Worm (Caenorhabditis elegans) whole organism, L3 larva: Measurements from ENCODE around the gene cal-7.

Source experiments
- R02D3.7 ChIP-seq: fragments of 150-350 bp; optimal IDR thresholded peaks from 2 replicates; lab custom pipeline; 2014; ENCODE audit warnings: missing biosample characterization, missing genetic modification characterization
- ZK546.5 ChIP-seq: sonication (generic microtip); optimal IDR thresholded peaks from 2 replicates; lab custom pipeline; 2017; ENCODE audit warnings: missing biosample characterization, missing genetic modification characterization
- aly-2 ChIP-seq: fragments of 150-350 bp; optimal IDR thresholded peaks from 2 replicates; lab custom pipeline; 2014; ENCODE audit warnings: missing biosample characterization, missing genetic modification characterization
- ama-1 ChIP-seq: fragments of 150-350 bp; optimal IDR thresholded peaks from 2 replicates; lab custom pipeline; 2018
- ceh-16 ChIP-seq: sonication (generic microtip); optimal IDR thresholded peaks from 2 replicates; lab custom pipeline; 2017; ENCODE audit warnings: missing biosample characterization, missing genetic modification characterization
- ceh-28 ChIP-seq: fragments of 150-350 bp; optimal IDR thresholded peaks from 2 replicates; lab custom pipeline; 2014; ENCODE audit warnings: missing biosample characterization, missing genetic modification reagents, missing genetic modification characterization
- ceh-82 ChIP-seq: fragments of 150-350 bp; optimal IDR thresholded peaks from 2 replicates; lab custom pipeline; 2014; ENCODE audit warnings: missing biosample characterization, missing genetic modification characterization
- ceh-9 ChIP-seq: sonication (generic microtip); optimal IDR thresholded peaks from 2 replicates; lab custom pipeline; 2018; ENCODE audit warnings: missing biosample characterization, missing genetic modification characterization
- daf-12 ChIP-seq: fragments of 150-350 bp; optimal IDR thresholded peaks from 2 replicates; lab custom pipeline; 2014; ENCODE audit warnings: missing biosample characterization, missing genetic modification reagents, missing genetic modification characterization
- egl-27 ChIP-seq: sonication (generic microtip); optimal IDR thresholded peaks from 4 replicates; lab custom pipeline; 2017; ENCODE audit warnings: missing biosample characterization, missing genetic modification reagents, missing genetic modification characterization
- egl-5 ChIP-seq: fragments of 150-350 bp; optimal IDR thresholded peaks from 2 replicates; lab custom pipeline; 2017; ENCODE audit warnings: missing biosample characterization, missing genetic modification reagents, missing genetic modification characterization, inconsistent platforms
- elt-1 ChIP-seq: fragments of 150-350 bp; optimal IDR thresholded peaks from 2 replicates; lab custom pipeline; 2014; ENCODE audit warnings: missing biosample characterization, missing genetic modification characterization
- elt-2 ChIP-seq: sonication (generic microtip); optimal IDR thresholded peaks from 2 replicates; lab custom pipeline; 2016; ENCODE audit warnings: missing genetic modification reagents, mild to moderate bottlenecking, missing genetic modification characterization, missing compliant biosample characterization
- elt-3 ChIP-seq, 3 experiments: fragments of 150-350 bp in 1 of 3; sonication (generic microtip) in 2 of 3; optimal IDR thresholded peaks; 2 replicates in 2 of 3; 4 replicates in 1 of 3; lab custom pipeline; 2014 to 2017; ENCODE audit warnings: missing biosample characterization in 3 of 3, missing genetic modification characterization in 3 of 3
- eor-1 ChIP-seq, 2 experiments: fragments of 150-350 bp; optimal IDR thresholded peaks; 2 replicates each; lab custom pipeline; 2014 to 2018; ENCODE audit warnings: missing biosample characterization in 2 of 2, missing genetic modification characterization in 2 of 2
- fkh-10 ChIP-seq: sonication (generic microtip); optimal IDR thresholded peaks from 2 replicates; lab custom pipeline; 2017; ENCODE audit warnings: missing biosample characterization, missing genetic modification reagents, missing genetic modification characterization
- fkh-2 ChIP-seq: fragments of 150-350 bp; optimal IDR thresholded peaks from 2 replicates; lab custom pipeline; 2014; ENCODE audit warnings: missing biosample characterization, missing genetic modification reagents, missing genetic modification characterization
- fos-1 ChIP-seq: fragments of 150-350 bp; optimal IDR thresholded peaks from 2 replicates; lab custom pipeline; 2014; ENCODE audit warnings: missing biosample characterization, missing genetic modification characterization
- hmg-11 ChIP-seq: sonication (generic microtip); optimal IDR thresholded peaks from 2 replicates; lab custom pipeline; 2016; ENCODE audit warnings: missing genetic modification characterization, missing compliant biosample characterization
- jun-1 ChIP-seq: fragments of 150-350 bp; optimal IDR thresholded peaks from 2 replicates; lab custom pipeline; 2014; ENCODE audit warnings: missing biosample characterization, missing genetic modification reagents, missing genetic modification characterization
- lin-15B ChIP-seq: fragments of 150-350 bp; optimal IDR thresholded peaks from 2 replicates; lab custom pipeline; 2014; ENCODE audit warnings: missing biosample characterization, missing genetic modification characterization
- lin-39 ChIP-seq: fragments of 150-350 bp; optimal IDR thresholded peaks from 2 replicates; lab custom pipeline; 2018; ENCODE audit warnings: missing biosample characterization, missing genetic modification reagents, missing genetic modification characterization
- lsy-12 ChIP-seq: sonication (generic microtip); optimal IDR thresholded peaks from 2 replicates; lab custom pipeline; 2016; ENCODE audit warnings: mild to moderate bottlenecking, missing genetic modification characterization, missing compliant biosample characterization
- mdl-1 ChIP-seq: fragments of 150-350 bp; optimal IDR thresholded peaks from 2 replicates; lab custom pipeline; 2014; ENCODE audit warnings: missing biosample characterization, missing genetic modification characterization
- mml-1 ChIP-seq: fragments of 150-350 bp; sonication (generic microtip); optimal IDR thresholded peaks from 3 replicates; lab custom pipeline; 2014; ENCODE audit warnings: missing biosample characterization, missing genetic modification characterization
- nfya-1 ChIP-seq: sonication (generic microtip); optimal IDR thresholded peaks from 2 replicates; lab custom pipeline; 2017; ENCODE audit warnings: missing genetic modification characterization, mild to moderate bottlenecking, missing compliant biosample characterization, antibody characterized with exemption, moderate library complexity; ENCODE audit not compliant: insufficient read depth
- nhr-11 ChIP-seq: fragments of 150-350 bp; optimal IDR thresholded peaks from 2 replicates; lab custom pipeline; 2014; ENCODE audit warnings: missing biosample characterization, missing genetic modification characterization
- nhr-12 ChIP-seq: fragments of 150-350 bp; optimal IDR thresholded peaks from 2 replicates; lab custom pipeline; 2014; ENCODE audit warnings: missing biosample characterization, missing genetic modification characterization
- nhr-23 ChIP-seq: fragments of 150-350 bp; optimal IDR thresholded peaks from 2 replicates; lab custom pipeline; 2014; ENCODE audit warnings: missing biosample characterization, missing genetic modification reagents, missing genetic modification characterization
- nhr-237 ChIP-seq: fragments of 150-350 bp; optimal IDR thresholded peaks from 2 replicates; lab custom pipeline; 2014; ENCODE audit warnings: missing biosample characterization, missing genetic modification characterization
- nhr-25 ChIP-seq: sonication (generic microtip); optimal IDR thresholded peaks from 2 replicates; lab custom pipeline; 2017; ENCODE audit warnings: missing biosample characterization, missing genetic modification characterization
- nhr-28 ChIP-seq: fragments of 150-350 bp; optimal IDR thresholded peaks from 2 replicates; lab custom pipeline; 2014; ENCODE audit warnings: missing biosample characterization, missing genetic modification characterization
- nhr-43 ChIP-seq: sonication (generic microtip); optimal IDR thresholded peaks from 2 replicates; lab custom pipeline; 2016; ENCODE audit warnings: mild to moderate bottlenecking, missing genetic modification characterization, missing compliant biosample characterization; ENCODE audit not compliant: poor library complexity, severe bottlenecking
- nhr-67 ChIP-seq: fragments of 150-350 bp; optimal IDR thresholded peaks from 2 replicates; lab custom pipeline; 2014; ENCODE audit warnings: missing biosample characterization, missing genetic modification characterization
- nhr-76 ChIP-seq: fragments of 150-350 bp; sonication (generic microtip); optimal IDR thresholded peaks from 5 replicates; lab custom pipeline; 2014; ENCODE audit warnings: missing biosample characterization, missing genetic modification characterization
- nhr-77 ChIP-seq: fragments of 150-350 bp; optimal IDR thresholded peaks from 2 replicates; lab custom pipeline; 2014; ENCODE audit warnings: missing biosample characterization, missing genetic modification characterization
- pha-4 ChIP-seq: fragments of 150-350 bp; optimal IDR thresholded peaks from 2 replicates; lab custom pipeline; 2014; ENCODE audit warnings: missing biosample characterization, missing genetic modification reagents, missing genetic modification characterization
- pqm-1 ChIP-seq: fragments of 150-350 bp; optimal IDR thresholded peaks from 2 replicates; lab custom pipeline; 2017; ENCODE audit warnings: missing biosample characterization, missing genetic modification characterization, inconsistent platforms
- sea-2 ChIP-seq: fragments of 150-350 bp; sonication (generic microtip); optimal IDR thresholded peaks from 4 replicates; lab custom pipeline; 2014; ENCODE audit warnings: missing biosample characterization, missing genetic modification reagents, missing genetic modification characterization
- skn-1 ChIP-seq: fragments of 150-350 bp; optimal IDR thresholded peaks from 2 replicates; lab custom pipeline; 2014; ENCODE audit warnings: missing biosample characterization, missing genetic modification characterization
- snpc-4 ChIP-seq: fragments of 150-350 bp; optimal IDR thresholded peaks from 2 replicates; lab custom pipeline; 2014; ENCODE audit warnings: missing biosample characterization, missing genetic modification characterization
- tbx-2 ChIP-seq: sonication (generic microtip); optimal IDR thresholded peaks from 2 replicates; lab custom pipeline; 2016; ENCODE audit warnings: mild to moderate bottlenecking, missing genetic modification characterization, missing compliant biosample characterization
- unc-39 ChIP-seq: sonication (generic microtip); optimal IDR thresholded peaks from 4 replicates; lab custom pipeline; 2017; ENCODE audit warnings: missing biosample characterization, missing genetic modification characterization
- unc-62 ChIP-seq: fragments of 150-350 bp; sonication (generic microtip); optimal IDR thresholded peaks from 4 replicates; lab custom pipeline; 2014; ENCODE audit warnings: missing biosample characterization, missing genetic modification reagents, missing genetic modification characterization
- zag-1 ChIP-seq: fragments of 150-350 bp; optimal IDR thresholded peaks from 2 replicates; lab custom pipeline; 2014; ENCODE audit warnings: missing biosample characterization, missing genetic modification characterization
- ztf-11 ChIP-seq: fragments of 150-350 bp; optimal IDR thresholded peaks from 2 replicates; lab custom pipeline; 2014; ENCODE audit warnings: missing biosample characterization, missing genetic modification characterization
- ztf-4 ChIP-seq: fragments of 150-350 bp; optimal IDR thresholded peaks from 2 replicates; lab custom pipeline; 2014; ENCODE audit warnings: missing biosample characterization, missing genetic modification characterization

The cal-7 gene

DNA sequence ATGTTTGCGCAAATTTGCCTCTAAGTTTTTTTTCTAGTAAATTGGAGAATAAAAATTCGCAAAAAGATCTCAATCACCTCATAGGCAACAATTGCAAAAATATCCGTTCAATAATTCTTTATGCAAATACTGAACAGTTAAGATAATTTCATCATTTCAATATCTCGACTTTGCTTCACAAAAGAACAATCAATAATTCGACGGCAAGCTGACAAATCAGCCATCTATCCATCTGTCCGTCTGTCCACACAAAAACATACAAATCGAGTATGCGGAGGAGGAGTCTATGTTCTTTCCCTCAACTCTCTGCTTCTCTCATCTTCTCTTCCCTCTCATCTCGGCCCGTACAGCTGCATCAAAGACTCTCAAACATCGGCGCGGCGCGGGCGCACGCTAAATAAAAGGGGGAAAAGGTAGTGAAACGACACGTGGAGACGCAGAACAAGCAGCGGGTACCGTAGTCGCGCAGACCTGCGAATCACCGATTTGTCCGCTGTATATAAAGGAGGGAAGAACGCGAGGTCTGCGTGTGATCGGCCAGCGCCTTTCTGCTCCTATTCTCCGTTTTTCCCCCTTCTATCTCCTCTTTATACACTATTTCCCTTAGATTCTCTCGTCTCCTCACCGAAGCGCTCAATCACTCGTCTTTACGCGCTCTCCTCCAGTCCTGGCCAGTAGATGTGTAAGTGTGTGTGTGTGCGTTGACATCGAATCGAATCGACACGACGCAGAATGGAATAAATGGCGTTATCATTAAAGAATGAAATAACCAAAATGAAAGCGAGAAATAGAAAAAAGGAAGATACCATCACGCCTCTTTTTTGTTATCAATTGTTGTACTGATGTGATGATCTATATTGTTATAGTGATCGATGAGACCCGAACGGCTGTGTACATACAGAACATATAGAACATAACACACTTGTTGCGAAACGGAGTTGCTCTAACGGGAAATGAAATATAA lies 2.9 kb upstream of the cal-7 start:
- peak; percentile 10 for TF ChIP-seq sea-2
- peak; percentile 90 for TF ChIP-seq egl-5 (tag; lab: Kevin White, UChicago)
- no peak for TF ChIP-seq nhr-12 (tag; lab: Kevin White, UChicago)
- TF ChIP-seq lin-15B (tag; lab: Kevin White, UChicago) = peak; percentile 91
- peak; percentile 95 for TF ChIP-seq mdl-1 (tag; lab: Kevin White, UChicago)
- TF ChIP-seq elt-2 (tag; lab: Kevin White, UChicago) = peak; percentile 97
- peak; percentile 37 for TF ChIP-seq elt-1
- peak; percentile 61 for TF ChIP-seq fos-1 (tag; lab: Kevin White, UChicago)
- TF ChIP-seq mml-1 (tag; lab: Kevin White, UChicago) = no peak
- no peak for TF ChIP-seq eor-1 (tag; optimal IDR thresholded peaks at IDR 0.05; lab: Kevin White, UChicago)
- no peak for TF ChIP-seq ceh-16
- TF ChIP-seq nhr-77 (tag; lab: Kevin White, UChicago) = peak; percentile 51
- peak; percentile 90 for TF ChIP-seq pqm-1 (tag; lab: Kevin White, UChicago)
- peak; percentile 75 for TF ChIP-seq ztf-4 (tag; lab: Kevin White, UChicago)
- TF ChIP-seq snpc-4 (tag; lab: Kevin White, UChicago) = peak; percentile 69
- TF ChIP-seq fkh-10 (GFP tag; lab: Kevin White, UChicago) = peak; percentile 84
- peak; percentile 89 for TF ChIP-seq nhr-11 (tag; lab: Kevin White, UChicago)
- TF ChIP-seq ZK546.5 = peak; percentile 70
- TF ChIP-seq ceh-28 (tag; lab: Kevin White, UChicago) = peak; percentile 74
- peak; percentile 100 for TF ChIP-seq nfya-1 (tag; lab: Kevin White, UChicago)
- TF ChIP-seq ceh-9 (tag; lab: Kevin White, UChicago) = no peak
- peak; percentile 83 for TF ChIP-seq nhr-23 (tag; lab: Kevin White, UChicago)
- no peak for TF ChIP-seq daf-12
- TF ChIP-seq nhr-76 (tag; lab: Kevin White, UChicago) = no peak
- TF ChIP-seq nhr-67 (tag; lab: Kevin White, UChicago) = no peak
- peak; percentile 93 for TF ChIP-seq nhr-25
- TF ChIP-seq ztf-11 = no peak
- TF ChIP-seq skn-1 = peak; percentile 80
- TF ChIP-seq zag-1 = peak; percentile 58
- TF ChIP-seq nhr-237 (tag; lab: Kevin White, UChicago) = no peak
- peak; percentile 74 for TF ChIP-seq ceh-82 (tag; lab: Kevin White, UChicago)
- TF ChIP-seq aly-2 = no peak
- peak; percentile 73 for TF ChIP-seq nhr-43 (tag; lab: Kevin White, UChicago)
- peak; percentile 89 for TF ChIP-seq jun-1 (tag; lab: Kevin White, UChicago)
- peak in 2 of 3 experiments; percentile 14 to 21 for TF ChIP-seq elt-3 (tag; optimal IDR thresholded peaks at IDR 0.05; lab: Kevin White, UChicago)
- TF ChIP-seq nhr-28 (tag; lab: Kevin White, UChicago) = no peak
- peak; percentile 82 for TF ChIP-seq pha-4 (tag; lab: Kevin White, UChicago)
- peak; percentile 73 for TF ChIP-seq egl-27 (tag; lab: Kevin White, UChicago)
- peak; percentile 67 for TF ChIP-seq tbx-2
- peak; percentile 93 for TF ChIP-seq unc-62 (GFP tag; lab: Kevin White, UChicago)
- TF ChIP-seq fkh-2 (tag; lab: Kevin White, UChicago) = peak; percentile 76
- peak; percentile 99 for TF ChIP-seq ama-1 (lab: Kevin White, UChicago)
- peak; percentile 58 for TF ChIP-seq R02D3.7 (tag; lab: Kevin White, UChicago)
- TF ChIP-seq lsy-12 = peak; percentile 92
- TF ChIP-seq lin-39 (tag; lab: Kevin White, UChicago) = peak; percentile 99
- peak; percentile 63 for TF ChIP-seq unc-39 (tag; lab: Kevin White, UChicago)
- TF ChIP-seq hmg-11 (tag; lab: Kevin White, UChicago) = peak; percentile 100
